Fruit fly (Drosophila melanogaster) whole organism, embryonic: Measurements from ENCODE around the gene Dsor1.

Experiments used
- CG11398 ChIP-seq: fragments of 200-800 bp; sonication (Bioruptor generic); optimal IDR thresholded peaks from 2 replicates; lab custom pipeline; 2016; ENCODE audit warnings: missing biosample characterization, missing genetic modification characterization
- CG12155 ChIP-seq: fragments of 200-800 bp; sonication (Bioruptor generic); optimal IDR thresholded peaks from 3 replicates; lab custom pipeline; 2016; ENCODE audit warnings: missing biosample characterization, missing genetic modification characterization
- CG14014 ChIP-seq: fragments of 200-800 bp; sonication (Bioruptor generic); IDR thresholded peaks from 2 replicates; pipeline ENCODE4 v1.3.6; 2022; ENCODE audit warnings: missing biosample characterization, missing genetic modification characterization
- CG14860 ChIP-seq: fragments of 200-800 bp; sonication (Bioruptor generic); IDR thresholded peaks from 3 replicates; pipeline ENCODE4 v1.3.6; 2022; ENCODE audit warnings: missing biosample characterization, missing genetic modification characterization; ENCODE audit not compliant: partially characterized antibody
- CG15479 ChIP-seq: fragments of 200-800 bp; sonication (Bioruptor generic); optimal IDR thresholded peaks from 3 replicates; lab custom pipeline; 2019; ENCODE audit warnings: missing biosample characterization, mild to moderate bottlenecking, missing genetic modification characterization, moderate library complexity
- CG16779 ChIP-seq: fragments of 200-800 bp; sonication (Bioruptor generic); IDR thresholded peaks from 2 replicates; pipeline ENCODE4 v1.3.6; 2022; ENCODE audit warnings: missing biosample characterization, missing genetic modification characterization
- CG17912 ChIP-seq: fragments of 200-800 bp; sonication (Bioruptor generic); optimal IDR thresholded peaks from 2 replicates; lab custom pipeline; 2018; ENCODE audit warnings: missing biosample characterization, mild to moderate bottlenecking, missing genetic modification characterization
- CG2120 ChIP-seq: fragments of 200-800 bp; sonication (Bioruptor generic); optimal IDR thresholded peaks from 3 replicates; lab custom pipeline; 2016; ENCODE audit warnings: missing biosample characterization, missing genetic modification characterization
- CG3065 ChIP-seq: fragments of 200-800 bp; sonication (Bioruptor generic); optimal IDR thresholded peaks from 2 replicates; lab custom pipeline; 2016; ENCODE audit warnings: missing biosample characterization, missing genetic modification characterization
- CG31365 ChIP-seq: fragments of 200-800 bp; sonication (Bioruptor generic); optimal IDR thresholded peaks from 2 replicates; lab custom pipeline; 2018; ENCODE audit warnings: missing biosample characterization, mild to moderate bottlenecking, missing genetic modification characterization
- CG31441 ChIP-seq: fragments of 200-800 bp; sonication (Bioruptor generic); IDR thresholded peaks from 2 replicates; pipeline ENCODE4 v1.3.6; 2022; ENCODE audit warnings: missing biosample characterization, missing genetic modification characterization
- CG32532 ChIP-seq: fragments of 200-800 bp; sonication (Bioruptor generic); IDR thresholded peaks from 2 replicates; pipeline ENCODE4 v1.3.6; 2022; ENCODE audit warnings: missing biosample characterization, missing genetic modification characterization
- CG3281 ChIP-seq: fragments of 200-800 bp; sonication (Bioruptor generic); optimal IDR thresholded peaks from 3 replicates; lab custom pipeline; 2017; ENCODE audit warnings: missing biosample characterization, mild to moderate bottlenecking, missing genetic modification characterization
- CG33213 ChIP-seq: fragments of 200-800 bp; sonication (Bioruptor generic); optimal IDR thresholded peaks from 3 replicates; lab custom pipeline; 2016; ENCODE audit warnings: missing biosample characterization, missing genetic modification characterization
- CG3726 ChIP-seq: fragments of 200-800 bp; sonication (Bioruptor generic); IDR thresholded peaks from 3 replicates; pipeline ENCODE4, ENCODE4 v1.3.6; 2022; ENCODE audit warnings: missing biosample characterization, missing genetic modification characterization
- CG4328 ChIP-seq: fragments of 200-800 bp; sonication (Bioruptor generic); optimal IDR thresholded peaks from 3 replicates; lab custom pipeline; 2017; ENCODE audit warnings: missing biosample characterization, missing genetic modification reagents, missing genetic modification characterization
- CG6654 ChIP-seq: fragments of 200-800 bp; sonication (Bioruptor generic); optimal IDR thresholded peaks from 2 replicates; lab custom pipeline; 2017; ENCODE audit warnings: missing biosample characterization, mild to moderate bottlenecking, missing genetic modification characterization
- CG6683 ChIP-seq: fragments of 200-800 bp; sonication (Bioruptor generic); optimal IDR thresholded peaks from 2 replicates; lab custom pipeline; 2017; ENCODE audit warnings: missing biosample characterization, mild to moderate bottlenecking, missing genetic modification characterization, missing genetic modification reagents
- CG7745 ChIP-seq: fragments of 200-800 bp; sonication (Bioruptor generic); optimal IDR thresholded peaks from 2 replicates; lab custom pipeline; 2018; ENCODE audit warnings: missing biosample characterization, mild to moderate bottlenecking, missing genetic modification characterization, moderate library complexity
- CG8281 ChIP-seq: fragments of 200-800 bp; sonication (Bioruptor generic); optimal IDR thresholded peaks from 2 replicates; lab custom pipeline; 2018; ENCODE audit warnings: missing biosample characterization, mild to moderate bottlenecking, missing genetic modification characterization, moderate library complexity
- CG8944 ChIP-seq: fragments of 200-800 bp; sonication (Bioruptor generic); optimal IDR thresholded peaks from 3 replicates; lab custom pipeline; 2016; ENCODE audit warnings: missing biosample characterization, missing genetic modification characterization
- Chrac-16 ChIP-seq: fragments of 200-800 bp; sonication (Bioruptor generic); optimal IDR thresholded peaks from 3 replicates; lab custom pipeline; 2016; ENCODE audit warnings: missing biosample characterization, missing genetic modification characterization
- CoRest ChIP-seq: fragments of 200-800 bp; sonication (Bioruptor generic); optimal IDR thresholded peaks from 3 replicates; lab custom pipeline; 2018; ENCODE audit warnings: missing biosample characterization, mild to moderate bottlenecking, missing genetic modification characterization, moderate library complexity
- D19A ChIP-seq: fragments of 200-800 bp; optimal IDR thresholded peaks from 3 replicates; lab custom pipeline; 2019; ENCODE audit warnings: missing biosample characterization, mild to moderate bottlenecking, missing genetic modification characterization, moderate library complexity
- Dref ChIP-seq: fragments of 200-800 bp; sonication (Bioruptor generic); IDR thresholded peaks from 2 replicates; pipeline ENCODE4 v1.3.6; 2022; ENCODE audit warnings: missing biosample characterization, missing genetic modification characterization
- Ets65A ChIP-seq: fragments of 200-800 bp; sonication (Bioruptor generic); peaks from one replicate; lab custom pipeline; 2016; ENCODE audit warnings: missing biosample characterization, missing genetic modification characterization
- HHEX ChIP-seq: fragments of 200-800 bp; sonication (Bioruptor generic); optimal IDR thresholded peaks from 3 replicates; lab custom pipeline; 2017; ENCODE audit warnings: missing biosample characterization, mild to moderate bottlenecking, missing genetic modification characterization, missing genetic modification reagents
- Hand ChIP-seq: fragments of 200-800 bp; sonication (Bioruptor generic); optimal IDR thresholded peaks from 2 replicates; lab custom pipeline; 2017; ENCODE audit warnings: mild to moderate bottlenecking, missing biosample characterization, missing genetic modification reagents, missing genetic modification characterization
- HmgD ChIP-seq: fragments of 200-800 bp; sonication (Bioruptor generic); optimal IDR thresholded peaks from 3 replicates; lab custom pipeline; 2016; ENCODE audit warnings: missing biosample characterization, missing genetic modification characterization
- Nf-YB ChIP-seq: fragments of 200-800 bp; sonication (Bioruptor generic); optimal IDR thresholded peaks from 3 replicates; lab custom pipeline; 2019; ENCODE audit warnings: missing biosample characterization, mild to moderate bottlenecking, missing genetic modification characterization, moderate library complexity
- Oli ChIP-seq: fragments of 200-800 bp; sonication (Bioruptor generic); optimal IDR thresholded peaks from 2 replicates; lab custom pipeline; 2018; ENCODE audit warnings: missing biosample characterization, mild to moderate bottlenecking, missing genetic modification characterization, moderate library complexity
- Scr ChIP-seq: fragments of 200-800 bp; sonication (Bioruptor generic); IDR thresholded peaks from 2 replicates; pipeline ENCODE4 v1.3.6; 2022; ENCODE audit warnings: missing biosample characterization, missing genetic modification characterization; ENCODE audit not compliant: partially characterized antibody
- Stat92E ChIP-seq, 3 experiments: fragments of >200 bp in 2 of 3; fragments of 200-800 bp in 1 of 3; sonication (Bioruptor generic) in 1 of 3; optimal IDR thresholded peaks; 2 replicates each; lab custom pipeline; 2017 to 2019; ENCODE audit warnings: missing biosample characterization in 3 of 3, missing genetic modification characterization in 3 of 3, mild to moderate bottlenecking in 1 of 3, moderate library complexity in 1 of 3
- Tbp ChIP-seq: fragments of >200 bp; optimal IDR thresholded peaks from 2 replicates; lab custom pipeline; 2018; ENCODE audit warnings: missing biosample characterization, missing genetic modification characterization
- ap ChIP-seq: fragments of 200-800 bp; sonication (Bioruptor generic); IDR thresholded peaks from 2 replicates; pipeline ENCODE4 v1.3.6; 2022; ENCODE audit warnings: missing biosample characterization, missing genetic modification characterization
- ara ChIP-seq: fragments of 200-800 bp; sonication (Bioruptor generic); IDR thresholded peaks from 2 replicates; pipeline ENCODE4 v1.3.6; 2022; ENCODE audit warnings: missing biosample characterization, missing genetic modification characterization
- bab2 ChIP-seq: fragments of 200-800 bp; sonication (Bioruptor generic); optimal IDR thresholded peaks from 2 replicates; lab custom pipeline; 2016; ENCODE audit warnings: missing biosample characterization, missing genetic modification characterization
- bigmax ChIP-seq: fragments of 200-800 bp; sonication (Bioruptor generic); optimal IDR thresholded peaks from 2 replicates; lab custom pipeline; 2018; ENCODE audit warnings: missing biosample characterization, mild to moderate bottlenecking, missing genetic modification characterization
- cato ChIP-seq: fragments of 200-800 bp; sonication (Bioruptor generic); optimal IDR thresholded peaks from 2 replicates; lab custom pipeline; 2016; ENCODE audit warnings: missing biosample characterization, missing genetic modification characterization, borderline replicate concordance
- cg ChIP-seq: fragments of 200-800 bp; sonication (Bioruptor generic); optimal IDR thresholded peaks from 3 replicates; lab custom pipeline; 2019; ENCODE audit warnings: missing biosample characterization, mild to moderate bottlenecking, missing genetic modification characterization, moderate library complexity
- chn ChIP-seq: fragments of 200-800 bp; sonication (Bioruptor generic); optimal IDR thresholded peaks from 2 replicates; lab custom pipeline; 2016; ENCODE audit warnings: missing biosample characterization, missing genetic modification characterization
- crc ChIP-seq: fragments of 200-800 bp; sonication (Bioruptor generic); optimal IDR thresholded peaks from 2 replicates; lab custom pipeline; 2016; ENCODE audit warnings: missing biosample characterization, missing genetic modification characterization
- h ChIP-seq: fragments of >200 bp; optimal IDR thresholded peaks from 2 replicates; lab custom pipeline; 2017
- maf-S ChIP-seq: fragments of 200-800 bp; sonication (Bioruptor generic); optimal IDR thresholded peaks from 2 replicates; lab custom pipeline; 2016; ENCODE audit warnings: missing biosample characterization, missing genetic modification characterization
- sens-2 ChIP-seq: fragments of 200-800 bp; sonication (Bioruptor generic); IDR thresholded peaks from 2 replicates; pipeline ENCODE4 v1.3.6; 2022; ENCODE audit warnings: missing biosample characterization, missing genetic modification characterization
- seq ChIP-seq: fragments of 200-800 bp; sonication (Bioruptor generic); IDR thresholded peaks from 2 replicates; pipeline ENCODE4 v1.3.6; 2022; ENCODE audit warnings: missing biosample characterization, missing genetic modification characterization
- shn ChIP-seq: fragments of 200-800 bp; sonication (Bioruptor generic); optimal IDR thresholded peaks from 3 replicates; lab custom pipeline; 2016; ENCODE audit warnings: missing biosample characterization, missing genetic modification characterization
- twi ChIP-seq: fragments of 200-800 bp; optimal IDR thresholded peaks from 2 replicates; lab custom pipeline; 2019; ENCODE audit warnings: missing biosample characterization, mild to moderate bottlenecking, missing genetic modification characterization, moderate library complexity
- unpg ChIP-seq: fragments of 200-800 bp; sonication (Bioruptor generic); optimal IDR thresholded peaks from 3 replicates; lab custom pipeline; 2018; ENCODE audit warnings: missing biosample characterization, mild to moderate bottlenecking, missing genetic modification characterization, moderate library complexity
- yki ChIP-seq: fragments of >200 bp; optimal IDR thresholded peaks from 3 replicates; lab custom pipeline; 2018

The Dsor1 gene

dm6 chrX:9201866-9202681 is 45.1 kb upstream of the Dsor1 start:
- no peak for TF ChIP-seq CG3065 (GFP tag; lab: Kevin White, UChicago)
- TF ChIP-seq chn (GFP tag; lab: Kevin White, UChicago), result no peak
- TF ChIP-seq CG17912 (GFP tag; lab: Kevin White, UChicago), result no peak
- peak; percentile 88 for TF ChIP-seq CG3281 (GFP tag; lab: Kevin White, UChicago)
- peak; percentile 37 for TF ChIP-seq CG6654 (GFP tag; lab: Kevin White, UChicago)
- peak; percentile 40 for TF ChIP-seq Chrac-16
- peak; percentile 11 for TF ChIP-seq bab2
- peak; percentile 43 for TF ChIP-seq CG4328 (GFP tag; lab: Kevin White, UChicago)
- no peak for TF ChIP-seq bigmax (GFP tag; lab: Kevin White, UChicago)
- TF ChIP-seq CG11398 (GFP tag; lab: Kevin White, UChicago), result no peak
- peak; percentile 45 for TF ChIP-seq Dref (GFP tag; lab: Robert Waterston, UW)
- TF ChIP-seq yki (lab: Kevin White, UChicago), result no peak
- peak; percentile 58 for TF ChIP-seq Nf-YB (GFP tag; lab: Kevin White, UChicago)
- TF ChIP-seq cato (GFP tag; lab: Kevin White, UChicago), result no peak
- TF ChIP-seq HmgD (GFP tag; lab: Kevin White, UChicago), result no peak
- TF ChIP-seq D19A (tag; lab: Kevin White, UChicago), result peak; percentile 70
- no peak for TF ChIP-seq Stat92E (GFP tag; optimal IDR thresholded peaks at IDR 0.05; lab: Kevin White, UChicago)
- TF ChIP-seq unpg (GFP tag; lab: Kevin White, UChicago), result peak; percentile 73
- TF ChIP-seq seq, result no peak
- TF ChIP-seq CG8281, result peak; percentile 35
- no peak for TF ChIP-seq crc
- TF ChIP-seq CG14860 (GFP tag; lab: Robert Waterston, UW), result no peak
- TF ChIP-seq ap (GFP tag; lab: Robert Waterston, UW), result peak; percentile 46
- TF ChIP-seq shn (GFP tag; lab: Kevin White, UChicago), result no peak
- TF ChIP-seq sens-2 (GFP tag; lab: Robert Waterston, UW), result no peak
- no peak for TF ChIP-seq CG3726
- TF ChIP-seq Tbp (GFP tag; lab: Kevin White, UChicago), result no peak
- TF ChIP-seq HHEX (GFP tag; lab: Kevin White, UChicago), result peak; percentile 86
- no peak for TF ChIP-seq CG15479
- TF ChIP-seq Oli, result peak; percentile 61
- TF ChIP-seq CoRest, result peak; percentile 76
- TF ChIP-seq CG33213 (GFP tag; lab: Kevin White, UChicago), result no peak
- peak; percentile 72 for TF ChIP-seq Hand (GFP tag; lab: Kevin White, UChicago)
- TF ChIP-seq CG31441, result peak; percentile 67
- TF ChIP-seq CG32532 (GFP tag; lab: Robert Waterston, UW), result peak; percentile 94
- TF ChIP-seq CG2120 (GFP tag; lab: Kevin White, UChicago), result peak; percentile 87
- TF ChIP-seq twi (tag; lab: Kevin White, UChicago), result no peak
- TF ChIP-seq CG12155, result peak; percentile 19
- TF ChIP-seq CG31365 (tag; lab: Kevin White, UChicago), result peak; percentile 32
- peak; percentile 68 for TF ChIP-seq CG6683
- no peak for TF ChIP-seq ara (GFP tag; lab: Robert Waterston, UW)
- TF ChIP-seq cg, result no peak
- TF ChIP-seq CG16779 (GFP tag; lab: Robert Waterston, UW), result peak; percentile 92
- no peak for TF ChIP-seq CG8944
- TF ChIP-seq CG7745 (tag; lab: Kevin White, UChicago), result no peak
- no peak for TF ChIP-seq Scr (GFP tag; lab: Robert Waterston, UW)
- peak; percentile 89 for TF ChIP-seq CG14014 (GFP tag; lab: Robert Waterston, UW)
- peak; percentile 25 for TF ChIP-seq maf-S
- TF ChIP-seq Ets65A (GFP tag; lab: Kevin White, UChicago), result no peak
- no peak for TF ChIP-seq h (lab: Kevin White, UChicago)
